Worm (Caenorhabditis elegans) whole organism, mixed stage, embryonic: ENCODE measurements around the gene F59A1.15.

Experiments
- ces-1 ChIP-seq: fragments of 150-350 bp; optimal IDR thresholded peaks from 2 replicates; lab custom pipeline; 2014; ENCODE audit warnings: missing biosample characterization, missing genetic modification reagents, missing genetic modification characterization
- elt-1 ChIP-seq: sonication (generic microtip); optimal IDR thresholded peaks from 2 replicates; lab custom pipeline; 2017; ENCODE audit warnings: missing genetic modification characterization, mild to moderate bottlenecking, missing compliant biosample characterization, antibody characterized with exemption, moderate library complexity, borderline replicate concordance; ENCODE audit not compliant: insufficient read depth
- nhr-28 ChIP-seq: fragments of 150-350 bp; optimal IDR thresholded peaks from 2 replicates; lab custom pipeline; 2014; ENCODE audit warnings: missing biosample characterization, missing genetic modification characterization
- pha-4 ChIP-seq: fragments of 150-350 bp; optimal IDR thresholded peaks from 2 replicates; lab custom pipeline; 2018; ENCODE audit warnings: missing biosample characterization, missing genetic modification reagents, missing genetic modification characterization
- snpc-4 ChIP-seq: fragments of 150-350 bp; optimal IDR thresholded peaks from 2 replicates; lab custom pipeline; 2014; ENCODE audit warnings: missing biosample characterization, missing genetic modification characterization
- unc-62 ChIP-seq: fragments of 150-350 bp; optimal IDR thresholded peaks from 2 replicates; lab custom pipeline; 2014; ENCODE audit warnings: missing biosample characterization, missing genetic modification reagents, missing genetic modification characterization
- ztf-11 ChIP-seq: fragments of 150-350 bp; optimal IDR thresholded peaks from 2 replicates; lab custom pipeline; 2014; ENCODE audit warnings: missing biosample characterization, missing genetic modification characterization

DNA sequence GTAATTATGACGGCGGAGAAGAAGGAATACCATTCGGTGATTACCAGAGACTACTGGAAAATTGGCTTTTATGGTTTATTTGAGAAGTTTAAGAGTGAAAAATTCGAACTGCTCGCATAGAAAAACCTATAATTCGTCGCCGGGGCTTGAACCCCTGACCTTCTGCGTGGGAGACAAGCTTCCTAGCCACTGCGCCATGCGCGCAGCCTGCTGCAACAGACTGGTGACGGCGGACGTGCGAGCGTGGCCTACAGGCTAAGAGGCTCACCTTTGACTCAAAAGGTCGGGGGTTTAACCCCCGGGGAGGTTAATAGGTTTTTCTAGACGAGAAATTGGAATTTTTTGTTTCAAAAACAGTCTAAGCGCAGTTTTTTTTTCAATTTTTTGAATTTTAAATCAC, 19.3 kb downstream of the F59A1.15 start:
- TF ChIP-seq snpc-4 (tag; lab: Kevin White, UChicago) (no peak), elt-1 (no peak), pha-4 (tag; lab: Kevin White, UChicago) (no peak), ztf-11 (tag; lab: Kevin White, UChicago) (no peak), ces-1 (GFP tag; lab: Kevin White, UChicago) (no peak), nhr-28 (tag; lab: Kevin White, UChicago) (no peak), unc-62 (GFP tag; lab: Kevin White, UChicago) (no peak)
